Fruit fly (Drosophila melanogaster) whole organism, adult: Measurements from ENCODE around the gene CG4461.

Experiments used
- CG11617 ChIP-seq: fragments of 200-800 bp; sonication (Bioruptor generic); optimal IDR thresholded peaks from 2 replicates; lab custom pipeline; 2017; ENCODE audit warnings: mild to moderate bottlenecking, missing biosample characterization, missing genetic modification reagents, missing genetic modification characterization
- CG33017 ChIP-seq: fragments of 200-800 bp; sonication (Bioruptor generic); optimal IDR thresholded peaks from 2 replicates; lab custom pipeline; 2018; ENCODE audit warnings: missing biosample characterization, mild to moderate bottlenecking, missing genetic modification characterization, moderate library complexity
- CG5204 ChIP-seq: fragments of 200-800 bp; sonication (Bioruptor generic); optimal IDR thresholded peaks from 2 replicates; lab custom pipeline; 2016; ENCODE audit warnings: missing biosample characterization, missing genetic modification characterization
- CG7101 ChIP-seq: fragments of 200-800 bp; sonication (Bioruptor generic); optimal IDR thresholded peaks from 2 replicates; lab custom pipeline; 2018; ENCODE audit warnings: missing biosample characterization, mild to moderate bottlenecking, missing genetic modification characterization, moderate library complexity
- Hr96 ChIP-seq: fragments of 200-800 bp; sonication (Bioruptor generic); optimal IDR thresholded peaks from 2 replicates; lab custom pipeline; 2016; ENCODE audit warnings: missing biosample characterization, missing genetic modification characterization
- Mnt ChIP-seq: fragments of 200-800 bp; sonication (Bioruptor generic); optimal IDR thresholded peaks from 2 replicates; lab custom pipeline; 2016; ENCODE audit warnings: missing biosample characterization, mild to moderate bottlenecking, missing genetic modification characterization
- kay ChIP-seq: fragments of 200-800 bp; sonication (Bioruptor generic); peaks from one replicate; lab custom pipeline; 2016; ENCODE audit warnings: missing biosample characterization, missing genetic modification characterization, borderline replicate concordance
- ovo ChIP-seq: fragments of 200-800 bp; sonication (Bioruptor generic); optimal IDR thresholded peaks from 2 replicates; lab custom pipeline; 2016; ENCODE audit warnings: missing biosample characterization, missing genetic modification characterization
- toe ChIP-seq: fragments of 200-800 bp; sonication (Bioruptor generic); optimal IDR thresholded peaks from 2 replicates; lab custom pipeline; 2016; ENCODE audit warnings: missing biosample characterization, missing genetic modification characterization

- peak; percentile 7 for TF ChIP-seq CG11617 (GFP tag; lab: Kevin White, UChicago)
- peak; percentile 60 for TF ChIP-seq Mnt (GFP tag; lab: Kevin White, UChicago)
- TF ChIP-seq CG7101 (tag; lab: Kevin White, UChicago), result peak; percentile 54
- peak; percentile 38 for TF ChIP-seq CG5204 (GFP tag; lab: Kevin White, UChicago)
- no peak for TF ChIP-seq ovo (GFP tag; lab: Kevin White, UChicago)
- peak; percentile 74 for TF ChIP-seq CG33017 (tag; lab: Kevin White, UChicago)
- peak; percentile 50 for TF ChIP-seq toe
- peak; percentile 36 for TF ChIP-seq Hr96 (GFP tag; lab: Kevin White, UChicago)
- peak; percentile 99 for TF ChIP-seq kay (GFP tag; lab: Kevin White, UChicago)
Observed at dm6 chr3L:9349314-9349733, 25.9 kb upstream of the CG4461 start, which contains the start of gene PGRP-LF.
